Fruit fly (Drosophila melanogaster): ENCODE measurements around the gene CG44385.
A peak's percentile ranks its signal among the peaks of the same experiment; 100 is the strongest.

The CG44385 gene

dm6 chrX:11143820-11144219, 11.6 kb upstream of the CG44385 start, which contains the start of gene CG15201:
TSS of gene CG15201 (plus strand) at chrX:11144120.
- no peak for TF ChIP-seq noc (tag; optimal IDR thresholded peaks at IDR 0.05)

- no peak for TF ChIP-seq noc (tag; optimal IDR thresholded peaks at IDR 0.05)
Measured at dm6 chrX:11141785-11142591, 9.8 kb upstream of the CG44385 start, which contains the start of the genes CG15199 and CG15202. TSS of gene CG15199 (minus strand) at chrX:11141835. TSS of gene CG15202 (plus strand) at chrX:11142541.

dm6 chrX:11140163-11140562, 8.0 kb upstream of the CG44385 start, which contains the start of gene ssp7:
TSS of gene ssp7 (minus strand) at chrX:11140263.
- TF ChIP-seq noc (tag; optimal IDR thresholded peaks at IDR 0.05) = peak; percentile 24

- TF ChIP-seq noc (tag; optimal IDR thresholded peaks at IDR 0.05) = no peak
Measured at dm6 chrX:11137566-11138186, 5.5 kb upstream of the CG44385 start, which contains the start of gene CDK2AP1. TSS of gene CDK2AP1 (plus strand) at chrX:11137859.

- TF ChIP-seq noc (tag; optimal IDR thresholded peaks at IDR 0.05) = no peak
Measured at dm6 chrX:11136587-11137512, 4.6 kb upstream of the CG44385 start, which contains the start of gene Klp10A. TSS of gene Klp10A (minus strand) at chrX:11137118.

- peak; percentile 3 for TF ChIP-seq noc (tag; optimal IDR thresholded peaks at IDR 0.05)
Measured at dm6 chrX:11135840-11136586, 3.8 kb upstream of the CG44385 start.

- no peak for TF ChIP-seq noc (tag; optimal IDR thresholded peaks at IDR 0.05)
Measured at dm6 chrX:11128828-11129227, 3.4 kb downstream of the CG44385 start, which contains the start of gene SrpRalpha. TSS of gene SrpRalpha (minus strand) at chrX:11129087.

- no peak for TF ChIP-seq noc (tag; optimal IDR thresholded peaks at IDR 0.05)
Measured at dm6 chrX:11124749-11125508, 7.3 kb downstream of the CG44385 start, which contains the start of gene Rpt3. TSS of gene Rpt3 (plus strand) at chrX:11125101.

- no peak for TF ChIP-seq noc (tag; optimal IDR thresholded peaks at IDR 0.05)
Measured at dm6 chrX:11124126-11124748, 8.0 kb downstream of the CG44385 start, which contains the start of gene CG11122. TSS of gene CG11122 (minus strand) at chrX:11124726.

- TF ChIP-seq noc (tag; optimal IDR thresholded peaks at IDR 0.05) = no peak
Measured at dm6 chrX:11123561-11123960, 8.7 kb downstream of the CG44385 start.

dm6 chrX:11109670-11110069, 22.5 kb downstream of the CG44385 start:
- TF ChIP-seq noc (tag; optimal IDR thresholded peaks at IDR 0.05) = no peak

dm6 chrX:11108845-11109450, 23.3 kb downstream of the CG44385 start:
- no peak for TF ChIP-seq noc (tag; optimal IDR thresholded peaks at IDR 0.05)

All from whole organism, larva.